Fruit fly (Drosophila melanogaster): ENCODE measurements around the gene DCTN6-p27.
A peak's percentile ranks its signal among the peaks of the same experiment; 100 is the strongest.

The DCTN6-p27 gene

dm6 chr2L:19161307-19161999, 29.3 kb downstream of the DCTN6-p27 start (continued):
- TF ChIP-seq CG32264 (GFP tag; optimal IDR thresholded peaks at IDR 0.05) (peak; percentile 36), dl (GFP tag; optimal IDR thresholded peaks at IDR 0.05; ENCODE audit: insufficient read depth in 1 of 2, partially characterized antibody in 2 of 2) (peak; percentile 33 to 47), sage (GFP tag; optimal IDR thresholded peaks at IDR 0.05) (peak; percentile 3), GATAd (GFP tag; optimal IDR thresholded peaks at IDR 0.05) (no peak), Hr78 (GFP tag; optimal IDR thresholded peaks at IDR 0.05) (no peak), br (GFP tag; optimal IDR thresholded peaks at IDR 0.05) (peak; percentile 56), Sp1 (GFP tag; optimal IDR thresholded peaks at IDR 0.05) (peak; percentile 73), HLH106 (tag; optimal IDR thresholded peaks at IDR 0.05) (peak; percentile 2), Dfd (GFP tag; optimal IDR thresholded peaks at IDR 0.05) (no peak), woc (GFP tag; optimal IDR thresholded peaks at IDR 0.05) (peak; percentile 35), Dif (GFP tag; optimal IDR thresholded peaks at IDR 0.05; ENCODE audit: partially characterized antibody) (peak; percentile 55), Jra (GFP tag; optimal IDR thresholded peaks at IDR 0.05) (peak; percentile 43), usp (GFP tag; optimal IDR thresholded peaks at IDR 0.05) (no peak)

dm6 chr2L:19162330-19163100, 30.4 kb downstream of the DCTN6-p27 start:
- TF ChIP-seq Abd-B (GFP tag; optimal IDR thresholded peaks at IDR 0.05): no peak
- peak; percentile 41 for TF ChIP-seq br (GFP tag; optimal IDR thresholded peaks at IDR 0.05)
- no peak for TF ChIP-seq Myc (optimal IDR thresholded peaks at IDR 0.05)
- TF ChIP-seq usp (GFP tag; optimal IDR thresholded peaks at IDR 0.05): no peak
- peak in 1 of 2 experiments; percentile 61 for TF ChIP-seq foxo (GFP tag; optimal IDR thresholded peaks at IDR 0.05)
- peak; percentile 20 for TF ChIP-seq woc (GFP tag; optimal IDR thresholded peaks at IDR 0.05)
- peak in 1 of 2 experiments; percentile 19 for TF ChIP-seq dl (GFP tag; optimal IDR thresholded peaks at IDR 0.05; ENCODE audit: insufficient read depth in 1 of 2, partially characterized antibody in 2 of 2)
- TF ChIP-seq CG32264 (GFP tag; optimal IDR thresholded peaks at IDR 0.05): peak; percentile 28
- no peak for TF ChIP-seq GATAd (GFP tag; optimal IDR thresholded peaks at IDR 0.05)
- TF ChIP-seq CG9705 (GFP tag; optimal IDR thresholded peaks at IDR 0.05): no peak
- peak; percentile 55 for TF ChIP-seq rgr (GFP tag; optimal IDR thresholded peaks at IDR 0.05)
- peak; percentile 59 for TF ChIP-seq Rel (GFP tag; optimal IDR thresholded peaks at IDR 0.05)
- no peak for TF ChIP-seq Rel (tag; optimal IDR thresholded peaks at IDR 0.05)
- peak; percentile 86 for TF ChIP-seq psq (GFP tag; optimal IDR thresholded peaks at IDR 0.05)
- TF ChIP-seq HLH106 (tag; optimal IDR thresholded peaks at IDR 0.05): peak; percentile 48
- TF ChIP-seq tai (GFP tag; optimal IDR thresholded peaks at IDR 0.05): peak; percentile 35
- peak; percentile 35 for TF ChIP-seq Hnf4 (GFP tag; optimal IDR thresholded peaks at IDR 0.05)
- TF ChIP-seq lola (GFP tag; optimal IDR thresholded peaks at IDR 0.05): no peak
- no peak for TF ChIP-seq dsf (GFP tag; optimal IDR thresholded peaks at IDR 0.05; ENCODE audit: borderline replicate concordance)
- TF ChIP-seq jim (GFP tag; optimal IDR thresholded peaks at IDR 0.05): no peak
- peak; percentile 62 for TF ChIP-seq fru (GFP tag; optimal IDR thresholded peaks at IDR 0.05)
- no peak for TF ChIP-seq Dfd (GFP tag; optimal IDR thresholded peaks at IDR 0.05)
- TF ChIP-seq Sp1 (GFP tag; optimal IDR thresholded peaks at IDR 0.05): peak; percentile 42
- TF ChIP-seq Jra (GFP tag; optimal IDR thresholded peaks at IDR 0.05): no peak
- no peak for TF ChIP-seq Vsx2 (GFP tag; optimal IDR thresholded peaks at IDR 0.05; ENCODE audit: partially characterized antibody)
- TF ChIP-seq CrebA (GFP tag; optimal IDR thresholded peaks at IDR 0.05; ENCODE audit: borderline replicate concordance): no peak
- TF ChIP-seq Mio (GFP tag; optimal IDR thresholded peaks at IDR 0.05): no peak
- peak; percentile 55 for TF ChIP-seq OdsH (GFP tag; optimal IDR thresholded peaks at IDR 0.05)
- peak; percentile 2 for TF ChIP-seq dmrt93B (GFP tag; optimal IDR thresholded peaks at IDR 0.05)
- TF ChIP-seq N (GFP tag; optimal IDR thresholded peaks at IDR 0.05): no peak
- peak; percentile 58 for TF ChIP-seq sage (GFP tag; optimal IDR thresholded peaks at IDR 0.05)
- TF ChIP-seq sv (GFP tag; optimal IDR thresholded peaks at IDR 0.05): no peak
- TF ChIP-seq brk (GFP tag; optimal IDR thresholded peaks at IDR 0.05): peak; percentile 68
- no peak for TF ChIP-seq Hr83 (GFP tag; optimal IDR thresholded peaks at IDR 0.05; ENCODE audit: poor library complexity, severe bottlenecking)
- peak; percentile 58 for TF ChIP-seq h (GFP tag; optimal IDR thresholded peaks at IDR 0.05)
- TF ChIP-seq ey (GFP tag; optimal IDR thresholded peaks at IDR 0.05): peak; percentile 67
- no peak for TF ChIP-seq pan (optimal IDR thresholded peaks at IDR 0.05)
